Worm (Caenorhabditis elegans) whole organism, early embryonic: ENCODE results near the gene sumv-1.

Experiments
- B0310.2 ChIP-seq: sonication (generic microtip); optimal IDR thresholded peaks from 2 replicates; lab custom pipeline; 2016; ENCODE audit warnings: mild to moderate bottlenecking, missing genetic modification characterization, missing compliant biosample characterization
- ama-1 ChIP-seq: fragments of 150-350 bp; optimal IDR thresholded peaks from 2 replicates; lab custom pipeline; 2014
- ceh-13 ChIP-seq: fragments of 200-800 bp; sonication (Bioruptor generic); optimal IDR thresholded peaks from 2 replicates; lab custom pipeline; 2018; ENCODE audit warnings: mild to moderate bottlenecking, missing genetic modification characterization, missing compliant biosample characterization
- ceh-36 ChIP-seq: sonication (generic microtip); optimal IDR thresholded peaks from 2 replicates; lab custom pipeline; 2016; ENCODE audit warnings: missing genetic modification characterization, inconsistent platforms, missing compliant biosample characterization
- flt-1 ChIP-seq: fragments of 200-800 bp; sonication (Bioruptor generic); IDR thresholded peaks from 2 replicates; pipeline ENCODE4 v1.3.6; 2022; ENCODE audit warnings: missing genetic modification characterization, missing compliant biosample characterization
- hmbx-1 ChIP-seq: sonication (generic microtip); optimal IDR thresholded peaks from 2 replicates; lab custom pipeline; 2016; ENCODE audit warnings: mild to moderate bottlenecking, missing genetic modification characterization, missing compliant biosample characterization
- hnd-1 ChIP-seq: sonication (generic microtip); optimal IDR thresholded peaks from 2 replicates; lab custom pipeline; 2016; ENCODE audit warnings: missing genetic modification characterization, missing compliant biosample characterization
- pes-1 ChIP-seq: fragments of 200-800 bp; sonication (Bioruptor generic); IDR thresholded peaks from 2 replicates; pipeline ENCODE4 v1.3.6; 2022; ENCODE audit warnings: missing genetic modification reagents, missing genetic modification characterization, missing compliant biosample characterization
- tbx-11 ChIP-seq: fragments of 200-800 bp; sonication (Bioruptor generic); IDR thresholded peaks from 2 replicates; pipeline ENCODE4 v1.3.6; 2022; ENCODE audit warnings: missing genetic modification characterization, missing compliant biosample characterization

ce11 chrIII:5267217-5267906 lies 13.4 kb upstream of the sumv-1 start, which contains the start of gene ZC395.5:
- TF ChIP-seq pes-1 (GFP tag; lab: Robert Waterston, UW) (no peak), flt-1 (GFP tag; lab: Robert Waterston, UW) (no peak), ama-1 (lab: Kevin White, UChicago) (no peak), ceh-13 (GFP tag; lab: Kevin White, UChicago) (no peak), hmbx-1 (tag; lab: Kevin White, UChicago) (no peak), tbx-11 (GFP tag; lab: Robert Waterston, UW) (no peak), B0310.2 (tag; lab: Kevin White, UChicago) (no peak), ceh-36 (tag; lab: Kevin White, UChicago) (no peak), hnd-1 (tag; lab: Kevin White, UChicago) (no peak)
